Fruit fly (Drosophila melanogaster) whole organism, larva: Measurements from ENCODE around the gene CG7685.
A peak's percentile ranks its signal among the peaks of the same experiment; 100 is the strongest.

Experiments used
- noc ChIP-seq: fragments of 200-800 bp; sonication (Bioruptor generic); optimal IDR thresholded peaks from 3 replicates; lab custom pipeline; 2019; ENCODE audit warnings: missing biosample characterization, mild to moderate bottlenecking, missing genetic modification characterization, moderate library complexity

CG7685 gene

dm6 chr3R:18438181-18438826, 33.6 kb downstream of the CG7685 start:
- TF ChIP-seq noc (tag; lab: Kevin White, UChicago): no peak

dm6 chr3R:18438827-18439717, 34.3 kb downstream of the CG7685 start:
- peak; percentile 84 for TF ChIP-seq noc (tag; lab: Kevin White, UChicago)

dm6 chr3R:18443232-18443631, 38.5 kb downstream of the CG7685 start:
- TF ChIP-seq noc (tag; lab: Kevin White, UChicago): no peak

dm6 chr3R:18445148-18445843, 40.6 kb downstream of the CG7685 start:
- TF ChIP-seq noc (tag; lab: Kevin White, UChicago): peak; percentile 29

dm6 chr3R:18447146-18447773, 42.5 kb downstream of the CG7685 start:
- TF ChIP-seq noc (tag; lab: Kevin White, UChicago): no peak

- peak; percentile 100 for TF ChIP-seq noc (tag; lab: Kevin White, UChicago)
These were observed 43.6 kb downstream of the CG7685 start for dm6 chr3R:18448059-18448979.

dm6 chr3R:18449188-18449587, 44.4 kb downstream of the CG7685 start:
- TF ChIP-seq noc (tag; lab: Kevin White, UChicago): no peak

- TF ChIP-seq noc (tag; lab: Kevin White, UChicago): peak; percentile 37
These were observed 45.3 kb downstream of the CG7685 start for dm6 chr3R:18449896-18450637.
